1 fruit fly cellular context compared by ENCODE assay signal in genomic region chrX:7901153-7902038, dm6.
TF ChIP-seq lines count a peak whose summit lies in the region.

Gene RpS6 (minus strand): TSS chrX:7901331.
Gene bys (plus strand): TSS chrX:7901880.

TF ChIP-seq in whole organism, embryonic, 481 proteins besides CTCF, POLR2A, EP300 and RAD21 (continued from another document and continues in another):
- peak; percentile 39 for TF ChIP-seq CG2712 (tag; optimal IDR thresholded peaks at IDR 0.05; lab: Kevin White, UChicago)
- TF ChIP-seq HLHmδ (GFP tag; optimal IDR thresholded peaks at IDR 0.05; lab: Kevin White, UChicago) = peak; percentile 76
- peak; percentile 19 for TF ChIP-seq fd64A (GFP tag; optimal IDR thresholded peaks at IDR 0.05; lab: Kevin White, UChicago)
- peak; percentile 42; the same call in 1 of the 2 replicates for TF ChIP-seq CG14014 (GFP tag; IDR thresholded peaks at IDR 0.05; lab: Robert Waterston, UW)
- peak; percentile 26 for TF ChIP-seq CG13894 (tag; optimal IDR thresholded peaks at IDR 0.05; lab: Kevin White, UChicago)
- TF ChIP-seq CG6272 (GFP tag; IDR thresholded peaks at IDR 0.05; lab: Robert Waterston, UW) = peak; percentile 62
- TF ChIP-seq CG5953 (GFP tag; IDR thresholded peaks at IDR 0.05; lab: Robert Waterston, UW) = 0 out of 2 replicates have a peak, but pooled peaks have one; percentile 8
- TF ChIP-seq Eip74EF (GFP tag; optimal IDR thresholded peaks at IDR 0.05; lab: Kevin White, UChicago) = peak in 1 of 2 experiments; percentile 34
- peak; percentile 82 for TF ChIP-seq CG7928 (GFP tag; optimal IDR thresholded peaks at IDR 0.05; lab: Kevin White, UChicago)
- peak; percentile 59 for TF ChIP-seq CG12391 (tag; optimal IDR thresholded peaks at IDR 0.05; lab: Kevin White, UChicago)
- TF ChIP-seq CG3995 (GFP tag; optimal IDR thresholded peaks at IDR 0.05; lab: Kevin White, UChicago) = peak; percentile 22
- no peak for TF ChIP-seq Trl (optimal IDR thresholded peaks at IDR 0.05; lab: Kevin White, UChicago)
- peak; percentile 10 for TF ChIP-seq Trl (GFP tag; optimal IDR thresholded peaks at IDR 0.05; lab: Kevin White, UChicago)
- no peak for TF ChIP-seq CG1024 (GFP tag; IDR thresholded peaks at IDR 0.05; lab: Robert Waterston, UW)
- TF ChIP-seq CG9932 (GFP tag; IDR thresholded peaks at IDR 0.05; lab: Robert Waterston, UW) = peak; percentile 74
- TF ChIP-seq dmrt99B (tag; optimal IDR thresholded peaks at IDR 0.05; lab: Kevin White, UChicago) = peak; percentile 19
- peak; percentile 49 for TF ChIP-seq zfh2 (GFP tag; optimal IDR thresholded peaks at IDR 0.05; lab: Kevin White, UChicago)
- TF ChIP-seq schlank (tag; optimal IDR thresholded peaks at IDR 0.05; lab: Kevin White, UChicago) = peak; percentile 64
- TF ChIP-seq lmd (GFP tag; IDR thresholded peaks at IDR 0.05; lab: Robert Waterston, UW) = peak; percentile 30; the same call in 1 of the 2 replicates
- TF ChIP-seq CG2129 (GFP tag; IDR thresholded peaks at IDR 0.05; lab: Robert Waterston, UW; ENCODE audit: partially characterized antibody) = peak; percentile 74
- no peak for TF ChIP-seq CG8478 (optimal IDR thresholded peaks at IDR 0.05; lab: Kevin White, UChicago)
- no peak for TF ChIP-seq vfl (GFP tag; optimal IDR thresholded peaks at IDR 0.05; lab: Kevin White, UChicago)
- peak; percentile 20 for TF ChIP-seq CG12219 (GFP tag; optimal IDR thresholded peaks at IDR 0.05; lab: Kevin White, UChicago)
- TF ChIP-seq her (GFP tag; optimal IDR thresholded peaks at IDR 0.05; lab: Kevin White, UChicago) = peak; percentile 32
- peak; percentile 83 for TF ChIP-seq CG6791 (GFP tag; IDR thresholded peaks at IDR 0.05; lab: Robert Waterston, UW; ENCODE audit: partially characterized antibody)
- peak; percentile 46 for TF ChIP-seq CG18599 (GFP tag; optimal IDR thresholded peaks at IDR 0.05; lab: Kevin White, UChicago)
- 0 out of 2 replicates have a peak, but pooled peaks have one; percentile 20 for TF ChIP-seq sisA (GFP tag; IDR thresholded peaks at IDR 0.05; lab: Robert Waterston, UW)
- peak; percentile 82 for TF ChIP-seq CG17361 (GFP tag; IDR thresholded peaks at IDR 0.05; lab: Robert Waterston, UW)
- TF ChIP-seq Elba2 (GFP tag; optimal IDR thresholded peaks at IDR 0.05; lab: Kevin White, UChicago) = no peak
- TF ChIP-seq al (GFP tag; IDR thresholded peaks at IDR 0.05; lab: Robert Waterston, UW) = peak; percentile 38
- peak; percentile 49 for TF ChIP-seq CG7556 (GFP tag; optimal IDR thresholded peaks at IDR 0.05; lab: Kevin White, UChicago)
- TF ChIP-seq corto (GFP tag; optimal IDR thresholded peaks at IDR 0.05; lab: Kevin White, UChicago) = no peak
- peak; percentile 93 for TF ChIP-seq MESR4 (GFP tag; optimal IDR thresholded peaks at IDR 0.05; lab: Kevin White, UChicago)
- TF ChIP-seq Dad (GFP tag; optimal IDR thresholded peaks at IDR 0.05; lab: Kevin White, UChicago) = no peak
- no peak for TF ChIP-seq HmgZ (tag; optimal IDR thresholded peaks at IDR 0.05; lab: Kevin White, UChicago)
- TF ChIP-seq ranshi (GFP tag; IDR thresholded peaks at IDR 0.05; lab: Robert Waterston, UW) = peak; percentile 39
- peak; percentile 34 for TF ChIP-seq CG7271 (tag; optimal IDR thresholded peaks at IDR 0.05; lab: Kevin White, UChicago)
- TF ChIP-seq sim (GFP tag; IDR thresholded peaks at IDR 0.05; lab: Robert Waterston, UW) = 0 out of 2 replicates have a peak, but pooled peaks have one; percentile 23
- TF ChIP-seq Fer3 (tag; optimal IDR thresholded peaks at IDR 0.05; lab: Kevin White, UChicago) = peak; percentile 57
- TF ChIP-seq CG8765 (GFP tag; IDR thresholded peaks at IDR 0.05; lab: Robert Waterston, UW) = 0 out of 2 replicates have a peak, but pooled peaks have one; percentile 23
- peak; percentile 60; the same call in 1 of the 2 replicates for TF ChIP-seq rib (GFP tag; IDR thresholded peaks at IDR 0.05; lab: Robert Waterston, UW)
- no peak for TF ChIP-seq NK7.1 (GFP tag; optimal IDR thresholded peaks at IDR 0.05; lab: Kevin White, UChicago)
- TF ChIP-seq pan (optimal IDR thresholded peaks at IDR 0.05; lab: Kevin White, UChicago) = no peak
- TF ChIP-seq pan (GFP tag; optimal IDR thresholded peaks at IDR 0.05 in 1 of 2, IDR thresholded peaks at IDR 0.05 in 1 of 2) = peak in 1 of 2 experiments; percentile 65
- TF ChIP-seq CG10366 (GFP tag; IDR thresholded peaks at IDR 0.05; lab: Robert Waterston, UW) = peak; percentile 53
- TF ChIP-seq CG9876 (GFP tag; optimal IDR thresholded peaks at IDR 0.05; lab: Kevin White, UChicago) = peak; percentile 6
- peak; percentile 14 for TF ChIP-seq CG2202 (tag; optimal IDR thresholded peaks at IDR 0.05; lab: Kevin White, UChicago)
- no peak for TF ChIP-seq cg (GFP tag; optimal IDR thresholded peaks at IDR 0.05; lab: Kevin White, UChicago)
- TF ChIP-seq unc-4 (GFP tag; IDR thresholded peaks at IDR 0.05; lab: Robert Waterston, UW; ENCODE audit: partially characterized antibody) = peak; percentile 73
- peak; percentile 51 for TF ChIP-seq CG34422 (GFP tag; IDR thresholded peaks at IDR 0.05; lab: Robert Waterston, UW)
- 0 out of 3 replicates have a peak, but pooled peaks have one; percentile 37 for TF ChIP-seq sr (GFP tag; IDR thresholded peaks at IDR 0.05; lab: Robert Waterston, UW)
- TF ChIP-seq Scr (GFP tag; IDR thresholded peaks at IDR 0.05; lab: Robert Waterston, UW; ENCODE audit: partially characterized antibody) = peak; percentile 88
- peak; percentile 78 for TF ChIP-seq Sry-δ (GFP tag; optimal IDR thresholded peaks at IDR 0.05; lab: Kevin White, UChicago)
- no peak for TF ChIP-seq CG11093 (GFP tag; IDR thresholded peaks at IDR 0.05; lab: Robert Waterston, UW)
- TF ChIP-seq gem (tag; optimal IDR thresholded peaks at IDR 0.05; lab: Kevin White, UChicago) = peak; percentile 50
- no peak for TF ChIP-seq yki (optimal IDR thresholded peaks at IDR 0.05; lab: Kevin White, UChicago)
- TF ChIP-seq CG12104 (GFP tag; optimal IDR thresholded peaks at IDR 0.05; lab: Kevin White, UChicago) = peak; percentile 30
- TF ChIP-seq phol (tag; optimal IDR thresholded peaks at IDR 0.05; lab: Kevin White, UChicago) = peak; percentile 34
- TF ChIP-seq CG32532 (GFP tag; IDR thresholded peaks at IDR 0.05; lab: Robert Waterston, UW) = peak; percentile 73
- TF ChIP-seq CG31365 (tag; optimal IDR thresholded peaks at IDR 0.05; lab: Kevin White, UChicago) = peak; percentile 6
- TF ChIP-seq Ssrp (tag; optimal IDR thresholded peaks at IDR 0.05; lab: Kevin White, UChicago) = no peak
- TF ChIP-seq sc (optimal IDR thresholded peaks at IDR 0.05; lab: Kevin White, UChicago) = no peak
- TF ChIP-seq sc (GFP tag; optimal IDR thresholded peaks at IDR 0.05; lab: Kevin White, UChicago) = no peak
- TF ChIP-seq CG42726 (GFP tag; IDR thresholded peaks at IDR 0.05; lab: Robert Waterston, UW; ENCODE audit: partially characterized antibody) = peak; percentile 89; the same call in 1 of the 2 replicates
- TF ChIP-seq CG15269 (tag; optimal IDR thresholded peaks at IDR 0.05; lab: Kevin White, UChicago) = peak; percentile 24
- peak; percentile 76 for TF ChIP-seq ato (GFP tag; IDR thresholded peaks at IDR 0.05; lab: Robert Waterston, UW; ENCODE audit: partially characterized antibody)
- TF ChIP-seq hb (GFP tag; IDR thresholded peaks at IDR 0.05; lab: Robert Waterston, UW; ENCODE audit: partially characterized antibody) = peak; percentile 78
- TF ChIP-seq btn (GFP tag; optimal IDR thresholded peaks at IDR 0.05; lab: Kevin White, UChicago) = no peak
- peak; percentile 8 for TF ChIP-seq CG4820 (GFP tag; optimal IDR thresholded peaks at IDR 0.05; lab: Kevin White, UChicago)
- peak; percentile 23 for TF ChIP-seq stwl (tag; optimal IDR thresholded peaks at IDR 0.05; lab: Kevin White, UChicago)
- peak; percentile 33 for TF ChIP-seq Hsf (GFP tag; optimal IDR thresholded peaks at IDR 0.05; lab: Kevin White, UChicago)
- TF ChIP-seq CG2120 (GFP tag; optimal IDR thresholded peaks at IDR 0.05; lab: Kevin White, UChicago) = peak; percentile 62
- peak; percentile 48 for TF ChIP-seq Chrac-16 (GFP tag; optimal IDR thresholded peaks at IDR 0.05; lab: Kevin White, UChicago)
- TF ChIP-seq CG2678 (tag; optimal IDR thresholded peaks at IDR 0.05; lab: Kevin White, UChicago) = peak; percentile 35
- TF ChIP-seq Jarid2 (GFP tag; optimal IDR thresholded peaks at IDR 0.05; lab: Kevin White, UChicago) = peak; percentile 49
- peak; percentile 46 for TF ChIP-seq CrebB (tag; optimal IDR thresholded peaks at IDR 0.05; lab: Kevin White, UChicago)
- TF ChIP-seq unpg (GFP tag; optimal IDR thresholded peaks at IDR 0.05; lab: Kevin White, UChicago) = peak; percentile 51
- peak; percentile 13 for TF ChIP-seq Abd-B (GFP tag; optimal IDR thresholded peaks at IDR 0.05; lab: Kevin White, UChicago)
- TF ChIP-seq prd (optimal IDR thresholded peaks at IDR 0.05; lab: Kevin White, UChicago) = no peak
- peak; percentile 41; the same call in 1 of the 3 replicates for TF ChIP-seq prd (GFP tag; IDR thresholded peaks at IDR 0.05; lab: Robert Waterston, UW)
- TF ChIP-seq Hr3 (GFP tag; optimal IDR thresholded peaks at IDR 0.05; lab: Kevin White, UChicago) = peak; percentile 36
- peak; percentile 78 for TF ChIP-seq vnd (GFP tag; IDR thresholded peaks at IDR 0.05; lab: Robert Waterston, UW; ENCODE audit: partially characterized antibody)
- TF ChIP-seq CG32767 (GFP tag; IDR thresholded peaks at IDR 0.05; lab: Robert Waterston, UW) = no peak
- peak; percentile 2 for TF ChIP-seq CG7745 (tag; optimal IDR thresholded peaks at IDR 0.05; lab: Kevin White, UChicago)
- TF ChIP-seq z (GFP tag; IDR thresholded peaks at IDR 0.05; lab: Robert Waterston, UW) = 0 out of 3 replicates have a peak, but pooled peaks have one; percentile 22
- peak; percentile 63 for TF ChIP-seq YL-1 (GFP tag; optimal IDR thresholded peaks at IDR 0.05; lab: Kevin White, UChicago)
- no peak for TF ChIP-seq CG18764 (GFP tag; optimal IDR thresholded peaks at IDR 0.05; lab: Kevin White, UChicago)
- no peak for TF ChIP-seq br (optimal IDR thresholded peaks at IDR 0.05; lab: Kevin White, UChicago)
- TF ChIP-seq kay (GFP tag; optimal IDR thresholded peaks at IDR 0.05; lab: Kevin White, UChicago) = no peak
- TF ChIP-seq CG4617 (GFP tag; optimal IDR thresholded peaks at IDR 0.05; lab: Kevin White, UChicago; ENCODE audit: borderline replicate concordance) = peak; percentile 19
- TF ChIP-seq CG6689 (GFP tag; IDR thresholded peaks at IDR 0.05; lab: Robert Waterston, UW) = peak; percentile 5; the same call in 1 of the 2 replicates
- no peak for TF ChIP-seq klu (GFP tag; IDR thresholded peaks at IDR 0.05; lab: Robert Waterston, UW)
- no peak for TF ChIP-seq CG1602 (GFP tag; optimal IDR thresholded peaks at IDR 0.05; lab: Kevin White, UChicago)
- peak; percentile 16 for TF ChIP-seq CG12155 (GFP tag; optimal IDR thresholded peaks at IDR 0.05; lab: Kevin White, UChicago)
- no peak for TF ChIP-seq CG7786 (GFP tag; optimal IDR thresholded peaks at IDR 0.05; lab: Kevin White, UChicago)
- peak; percentile 49 for TF ChIP-seq CG7839 (tag; optimal IDR thresholded peaks at IDR 0.05; lab: Kevin White, UChicago)
- peak; percentile 25; the same call in 1 of the 3 replicates for TF ChIP-seq Dbx (GFP tag; IDR thresholded peaks at IDR 0.05; lab: Robert Waterston, UW)
- TF ChIP-seq Sox100B (GFP tag; optimal IDR thresholded peaks at IDR 0.05; lab: Kevin White, UChicago) = peak; percentile 61
- TF ChIP-seq CG8924 (tag; optimal IDR thresholded peaks at IDR 0.05; lab: Kevin White, UChicago) = peak; percentile 3
- TF ChIP-seq ara (GFP tag; IDR thresholded peaks at IDR 0.05; lab: Robert Waterston, UW) = peak; percentile 13; the same call in 1 of the 2 replicates
- TF ChIP-seq gfzf (GFP tag; optimal IDR thresholded peaks at IDR 0.05; lab: Kevin White, UChicago) = no peak
- peak; percentile 46 for TF ChIP-seq CG10274 (GFP tag; optimal IDR thresholded peaks at IDR 0.05; lab: Kevin White, UChicago)
- TF ChIP-seq CG30020 (tag; optimal IDR thresholded peaks at IDR 0.05; lab: Kevin White, UChicago) = peak; percentile 30
- peak; percentile 69 for TF ChIP-seq zfh1 (GFP tag; IDR thresholded peaks at IDR 0.05; lab: Robert Waterston, UW)
- TF ChIP-seq E2f1 (GFP tag; IDR thresholded peaks at IDR 0.05; lab: Robert Waterston, UW) = peak; percentile 12; the same call in 1 of the 2 replicates
- peak; percentile 55 for TF ChIP-seq CG2875 (GFP tag; optimal IDR thresholded peaks at IDR 0.05; lab: Kevin White, UChicago)
- peak; percentile 55 for TF ChIP-seq CG11085 (GFP tag; IDR thresholded peaks at IDR 0.05; lab: Robert Waterston, UW)
- TF ChIP-seq NFAT (GFP tag; IDR thresholded peaks at IDR 0.05; lab: Robert Waterston, UW) = peak; percentile 81
- peak; percentile 3 for TF ChIP-seq CG15696 (tag; optimal IDR thresholded peaks at IDR 0.05; lab: Kevin White, UChicago)
- TF ChIP-seq lbe (GFP tag; optimal IDR thresholded peaks at IDR 0.05; lab: Kevin White, UChicago) = peak; percentile 56
- peak; percentile 33 for TF ChIP-seq Ptx1 (GFP tag; IDR thresholded peaks at IDR 0.05; lab: Robert Waterston, UW)
- TF ChIP-seq CG1529 (GFP tag; optimal IDR thresholded peaks at IDR 0.05; lab: Kevin White, UChicago) = no peak
- peak; percentile 51 for TF ChIP-seq CG6813 (GFP tag; optimal IDR thresholded peaks at IDR 0.05; lab: Kevin White, UChicago)
- no peak for TF ChIP-seq D19B (GFP tag; optimal IDR thresholded peaks at IDR 0.05; lab: Kevin White, UChicago)
- peak; percentile 87 for TF ChIP-seq CG16813 (GFP tag; IDR thresholded peaks at IDR 0.05; lab: Robert Waterston, UW; ENCODE audit: partially characterized antibody)
- no peak for TF ChIP-seq dmrt11E (tag; optimal IDR thresholded peaks at IDR 0.05; lab: Kevin White, UChicago)
- peak; percentile 65 for TF ChIP-seq CG16779 (GFP tag; IDR thresholded peaks at IDR 0.05; lab: Robert Waterston, UW)
- peak; percentile 40; the same call in 1 of the 2 replicates for TF ChIP-seq Ada2b (GFP tag; IDR thresholded peaks at IDR 0.05; lab: Robert Waterston, UW)
- peak; percentile 58 for TF ChIP-seq NC2β (GFP tag; optimal IDR thresholded peaks at IDR 0.05; lab: Kevin White, UChicago)
- TF ChIP-seq E2f2 (GFP tag; IDR thresholded peaks at IDR 0.05; lab: Robert Waterston, UW) = peak; percentile 9; the same call in 1 of the 2 replicates
- no peak for TF ChIP-seq pho (GFP tag; optimal IDR thresholded peaks at IDR 0.05; lab: Kevin White, UChicago)
- TF ChIP-seq CG10543 (GFP tag; optimal IDR thresholded peaks at IDR 0.05; lab: Kevin White, UChicago) = peak; percentile 5
- peak; percentile 7 for TF ChIP-seq slp2 (GFP tag; optimal IDR thresholded peaks at IDR 0.05; lab: Kevin White, UChicago)
- TF ChIP-seq CG18262 (tag; optimal IDR thresholded peaks at IDR 0.05; lab: Kevin White, UChicago) = peak; percentile 30
- peak; percentile 31 for TF ChIP-seq gsb (GFP tag; IDR thresholded peaks at IDR 0.05; lab: Robert Waterston, UW)
- no peak for TF ChIP-seq pros (GFP tag; optimal IDR thresholded peaks at IDR 0.05; lab: Kevin White, UChicago)
- TF ChIP-seq gce (GFP tag; IDR thresholded peaks at IDR 0.05; lab: Robert Waterston, UW) = no peak
- TF ChIP-seq cad (GFP tag; optimal IDR thresholded peaks at IDR 0.05; lab: Kevin White, UChicago) = no peak
